Fruit fly (Drosophila melanogaster) whole organism, pupa: ENCODE data around the gene RpS30.

Experiments
- CG10348 ChIP-seq: fragments of 200-800 bp; sonication (Bioruptor generic); IDR thresholded peaks from 2 replicates; pipeline ENCODE4 v1.3.6; 2022; ENCODE audit warnings: missing biosample characterization, missing genetic modification characterization
- CG12605 ChIP-seq: fragments of 200-800 bp; sonication (Bioruptor generic); IDR thresholded peaks from 2 replicates; pipeline ENCODE4 v1.3.6; 2022; ENCODE audit warnings: missing biosample characterization, missing genetic modification characterization
- CG13204 ChIP-seq: fragments of 200-800 bp; sonication (Bioruptor generic); optimal IDR thresholded peaks from 2 replicates; lab custom pipeline; 2018; ENCODE audit warnings: missing biosample characterization, mild to moderate bottlenecking, missing genetic modification characterization, moderate library complexity
- CG14655 ChIP-seq: fragments of 200-800 bp; sonication (Bioruptor generic); optimal IDR thresholded peaks from 3 replicates; lab custom pipeline; 2017; ENCODE audit warnings: mild to moderate bottlenecking, missing biosample characterization, missing genetic modification reagents, missing genetic modification characterization
- CG15710 ChIP-seq: fragments of 200-800 bp; sonication (Bioruptor generic); optimal IDR thresholded peaks from 2 replicates; lab custom pipeline; 2018; ENCODE audit warnings: missing biosample characterization, mild to moderate bottlenecking, missing genetic modification characterization, moderate library complexity
- CG17806 ChIP-seq: fragments of 200-800 bp; sonication (Bioruptor generic); optimal IDR thresholded peaks from 2 replicates; lab custom pipeline; 2018; ENCODE audit warnings: missing biosample characterization, mild to moderate bottlenecking, missing genetic modification characterization, moderate library complexity
- CG32121 ChIP-seq: fragments of 200-800 bp; sonication (Bioruptor generic); IDR thresholded peaks from 2 replicates; pipeline ENCODE4 v1.3.6; 2022; ENCODE audit warnings: missing biosample characterization, missing genetic modification characterization
- CG34367 ChIP-seq: fragments of 200-800 bp; sonication (Bioruptor generic); optimal IDR thresholded peaks from 2 replicates; lab custom pipeline; 2018; ENCODE audit warnings: missing biosample characterization, mild to moderate bottlenecking, missing genetic modification characterization
- CG4496 ChIP-seq: fragments of 200-800 bp; sonication (Bioruptor generic); IDR thresholded peaks from 3 replicates; pipeline ENCODE4 v1.3.6; 2022; ENCODE audit warnings: missing biosample characterization, missing genetic modification characterization
- CG8159 ChIP-seq: fragments of 200-800 bp; sonication (Bioruptor generic); optimal IDR thresholded peaks from 3 replicates; lab custom pipeline; 2018; ENCODE audit warnings: missing biosample characterization, mild to moderate bottlenecking, missing genetic modification characterization, moderate library complexity
- CG8301 ChIP-seq: fragments of 200-800 bp; sonication (Bioruptor generic); optimal IDR thresholded peaks from 2 replicates; lab custom pipeline; 2018; ENCODE audit warnings: missing biosample characterization, mild to moderate bottlenecking, missing genetic modification characterization
- CG9948 ChIP-seq: fragments of 200-800 bp; sonication (Bioruptor generic); optimal IDR thresholded peaks from 2 replicates; lab custom pipeline; 2018; ENCODE audit warnings: missing biosample characterization, mild to moderate bottlenecking, missing genetic modification characterization, moderate library complexity
- D1 ChIP-seq: fragments of 200-800 bp; sonication (Bioruptor generic); optimal IDR thresholded peaks from 2 replicates; lab custom pipeline; 2018; ENCODE audit warnings: missing biosample characterization, mild to moderate bottlenecking, missing genetic modification characterization, moderate library complexity
- EcR ChIP-seq: fragments of 200-800 bp; sonication (Bioruptor generic); optimal IDR thresholded peaks from 3 replicates; lab custom pipeline; 2019; ENCODE audit warnings: missing biosample characterization, missing genetic modification characterization, mild to moderate bottlenecking, moderate library complexity, missing genetic modification reagents
- Ets98B ChIP-seq: fragments of 200-800 bp; sonication (Bioruptor generic); IDR thresholded peaks from 2 replicates; pipeline ENCODE4 v1.3.6; 2022; ENCODE audit warnings: missing biosample characterization, missing genetic modification characterization
- Pif1A ChIP-seq: fragments of 200-800 bp; sonication (Bioruptor generic); optimal IDR thresholded peaks from 3 replicates; lab custom pipeline; 2016; ENCODE audit warnings: missing biosample characterization, missing genetic modification characterization
- Pif1B ChIP-seq: fragments of 200-800 bp; sonication (Bioruptor generic); optimal IDR thresholded peaks from 3 replicates; lab custom pipeline; 2016; ENCODE audit warnings: missing biosample characterization, missing genetic modification characterization
- Snoo ChIP-seq: fragments of 200-800 bp; sonication (Bioruptor generic); optimal IDR thresholded peaks from 3 replicates; lab custom pipeline; 2017; ENCODE audit warnings: missing biosample characterization, mild to moderate bottlenecking, missing genetic modification characterization, inconsistent platforms
- fd96Ca ChIP-seq: fragments of 200-800 bp; sonication (Bioruptor generic); IDR thresholded peaks from 3 replicates; pipeline ENCODE4 v1.3.6; 2022; ENCODE audit warnings: missing biosample characterization, missing genetic modification characterization
- gl ChIP-seq: fragments of 200-800 bp; sonication (Bioruptor generic); optimal IDR thresholded peaks from 2 replicates; lab custom pipeline; 2018; ENCODE audit warnings: missing biosample characterization, mild to moderate bottlenecking, missing genetic modification characterization
- rn ChIP-seq: fragments of 200-800 bp; sonication (Bioruptor generic); IDR thresholded peaks from 2 replicates; pipeline ENCODE4 v1.3.6; 2022; ENCODE audit warnings: missing biosample characterization, missing genetic modification characterization

Gene RpS30

DNA sequence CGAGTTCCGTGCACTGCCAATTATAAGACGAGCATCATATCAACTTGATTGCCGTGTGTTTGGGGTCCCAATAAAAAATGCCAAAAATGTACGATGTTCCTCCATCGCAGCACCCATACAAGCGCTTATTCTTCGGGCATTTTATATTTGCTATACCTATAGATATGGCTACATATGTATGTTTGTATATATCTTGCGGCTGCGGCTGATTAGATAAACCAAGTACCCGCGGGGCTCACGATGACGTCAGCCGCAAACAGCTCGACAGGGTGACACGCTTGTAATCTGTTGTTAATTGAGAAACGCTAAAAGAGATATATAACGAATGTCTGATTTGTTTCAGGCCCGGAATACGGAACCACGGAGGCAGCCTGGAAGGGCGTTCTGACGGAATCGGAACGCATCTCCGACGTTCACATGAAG is 13.1 kb upstream of the RpS30 start:
- TF ChIP-seq CG13204 (no peak), EcR (GFP tag; lab: Kevin White, UChicago) (no peak), Snoo (tag; lab: Kevin White, UChicago) (no peak), Pif1B (no peak), Pif1A (GFP tag; lab: Kevin White, UChicago) (no peak), CG15710 (no peak), CG8159 (tag; lab: Kevin White, UChicago) (no peak), CG9948 (no peak)

DNA sequence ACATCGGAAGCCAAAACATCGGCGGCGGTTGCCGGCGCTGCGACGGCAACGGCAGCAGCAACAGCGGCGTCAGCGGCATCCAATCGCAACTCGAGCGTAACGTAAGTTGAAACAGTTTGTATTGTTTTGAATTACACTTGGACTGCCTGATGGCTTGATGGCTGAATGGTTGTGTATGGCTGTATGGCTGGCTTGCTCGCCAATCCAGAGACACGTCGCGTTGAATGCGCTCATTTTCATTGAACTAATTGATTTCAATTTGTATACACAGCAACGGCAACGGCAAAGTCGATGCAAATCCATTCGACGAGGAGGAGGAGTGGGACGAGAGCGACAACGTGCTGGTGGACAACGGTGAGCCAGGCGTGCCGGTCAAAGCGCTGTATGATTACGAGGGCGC is 11.5 kb upstream of the RpS30 start:
- TF ChIP-seq CG12605 (GFP tag; lab: Robert Waterston, UW), result no peak
- no peak for TF ChIP-seq fd96Ca (GFP tag; lab: Robert Waterston, UW)
- no peak for TF ChIP-seq CG8159 (tag; lab: Kevin White, UChicago)
- TF ChIP-seq rn (GFP tag; lab: Robert Waterston, UW), result no peak
- TF ChIP-seq, all 21 proteins: peak for 0

DNA sequence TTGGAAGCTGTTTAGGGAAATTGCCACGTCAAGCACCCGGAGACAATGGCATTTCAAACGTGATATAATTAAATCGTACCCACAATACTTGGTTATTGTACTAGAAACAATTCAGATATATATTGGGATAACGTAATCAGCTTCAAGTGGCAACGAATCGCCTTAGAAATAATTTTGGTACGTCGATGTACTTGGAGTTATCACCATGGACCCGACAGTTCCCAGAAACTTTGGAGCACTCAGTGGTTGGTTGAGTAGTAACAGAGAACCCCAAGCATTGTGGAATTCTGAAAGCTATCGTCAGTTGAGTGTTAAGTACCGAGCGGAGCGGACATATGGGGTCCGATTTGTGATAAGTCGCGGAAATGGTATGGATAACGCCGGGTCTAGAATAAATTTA is 8.5 kb upstream of the RpS30 start, which contains the start of gene CG15695:
Gene CG15695 (plus strand): TSS at position 301 of the 400 bp plus-strand sequence.
- TF ChIP-seq CG9948 (no peak), Pif1A (GFP tag; lab: Kevin White, UChicago) (no peak), CG32121 (no peak), EcR (GFP tag; lab: Kevin White, UChicago) (no peak), Snoo (tag; lab: Kevin White, UChicago) (no peak), CG17806 (tag; lab: Kevin White, UChicago) (no peak), D1 (tag; lab: Kevin White, UChicago) (no peak), CG8301 (no peak), CG8159 (tag; lab: Kevin White, UChicago) (no peak), CG12605 (GFP tag; lab: Robert Waterston, UW) (no peak), rn (GFP tag; lab: Robert Waterston, UW) (no peak)

DNA sequence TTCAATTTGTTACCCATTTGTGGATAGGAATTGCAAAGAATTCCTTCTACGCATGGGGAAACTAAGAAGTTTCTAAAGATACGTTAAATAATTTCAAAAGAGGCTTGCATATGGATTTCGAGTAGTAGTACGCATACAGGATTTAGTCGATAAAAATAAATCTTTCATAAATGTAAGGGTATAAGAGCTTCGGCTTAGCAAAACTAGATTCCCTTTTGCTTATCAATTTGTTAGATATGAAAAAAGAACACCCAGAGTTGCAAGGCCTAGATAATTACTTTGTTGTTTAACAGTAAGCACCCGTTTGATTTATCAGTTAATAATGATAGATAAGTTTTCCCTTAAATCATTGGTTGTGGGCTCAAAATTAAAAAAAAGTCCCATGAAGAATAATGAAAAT is 4.8 kb upstream of the RpS30 start:
- TF ChIP-seq CG17806 (tag; lab: Kevin White, UChicago), result no peak
- no peak for TF ChIP-seq Ets98B (GFP tag; lab: Robert Waterston, UW)
- TF ChIP-seq Pif1A (GFP tag; lab: Kevin White, UChicago), result no peak
- TF ChIP-seq CG8301, result no peak
- TF ChIP-seq CG34367 (tag; lab: Kevin White, UChicago), result no peak
- TF ChIP-seq rn (GFP tag; lab: Robert Waterston, UW), result no peak
- no peak for TF ChIP-seq CG12605 (GFP tag; lab: Robert Waterston, UW)
- TF ChIP-seq CG13204, result no peak
- no peak for TF ChIP-seq gl (tag; lab: Kevin White, UChicago)
- no peak for TF ChIP-seq CG4496 (GFP tag; lab: Robert Waterston, UW)
- no peak for TF ChIP-seq D1 (tag; lab: Kevin White, UChicago)
- no peak for TF ChIP-seq CG15710
- no peak for TF ChIP-seq CG10348 (GFP tag; lab: Robert Waterston, UW)
- TF ChIP-seq fd96Ca (GFP tag; lab: Robert Waterston, UW), result no peak
- TF ChIP-seq Snoo (tag; lab: Kevin White, UChicago), result no peak
- no peak for TF ChIP-seq CG8159 (tag; lab: Kevin White, UChicago)
- no peak for TF ChIP-seq EcR (GFP tag; lab: Kevin White, UChicago)
- no peak for TF ChIP-seq CG9948

DNA sequence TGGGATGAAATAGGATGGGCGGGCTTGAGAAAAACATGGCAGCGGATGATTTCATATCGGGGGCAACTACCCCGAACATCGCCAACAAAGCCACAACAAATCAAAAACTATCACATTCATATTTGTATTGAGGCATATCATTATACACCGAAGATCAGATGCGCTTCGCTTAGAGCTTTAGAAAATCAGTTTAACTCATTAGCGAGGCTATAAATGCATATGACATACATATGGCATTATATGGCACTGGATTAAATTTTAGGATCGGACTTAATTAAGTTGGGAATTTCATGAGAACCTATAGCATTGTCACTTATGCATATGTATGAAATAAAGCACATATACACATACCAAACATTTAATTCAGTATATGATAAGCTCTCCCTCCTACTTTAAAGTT is 4.0 kb upstream of the RpS30 start:
- no peak for TF ChIP-seq CG8159 (tag; lab: Kevin White, UChicago)
- TF ChIP-seq CG14655 (GFP tag; lab: Kevin White, UChicago), result no peak
- no peak for TF ChIP-seq CG17806 (tag; lab: Kevin White, UChicago)
- no peak for TF ChIP-seq CG34367 (tag; lab: Kevin White, UChicago)
- TF ChIP-seq CG8301, result no peak
- TF ChIP-seq EcR (GFP tag; lab: Kevin White, UChicago), result no peak
- TF ChIP-seq Snoo (tag; lab: Kevin White, UChicago), result no peak
- TF ChIP-seq CG4496 (GFP tag; lab: Robert Waterston, UW), result no peak
- TF ChIP-seq CG10348 (GFP tag; lab: Robert Waterston, UW), result no peak
- no peak for TF ChIP-seq CG15710
- no peak for TF ChIP-seq CG32121
- TF ChIP-seq, all 21 proteins: peak for 0

DNA sequence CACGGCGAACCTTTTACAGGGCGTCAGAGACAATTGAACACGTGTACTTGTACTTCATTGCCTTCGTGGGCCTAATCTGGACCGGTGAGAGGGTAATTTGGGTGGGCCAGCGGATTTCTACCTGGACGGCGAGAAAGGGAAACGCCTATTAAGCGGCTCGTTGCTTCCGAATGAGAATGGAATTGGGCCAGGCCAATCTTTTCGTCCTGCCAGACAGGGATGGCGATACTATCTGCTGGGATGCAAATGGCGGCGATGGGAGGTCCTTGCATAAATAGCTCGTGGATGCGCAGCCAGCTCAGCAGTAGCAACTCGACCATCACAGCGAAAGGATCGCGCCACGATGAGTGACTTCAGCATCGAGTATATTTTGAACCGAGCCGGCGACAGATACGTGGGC is 3.5 kb upstream of the RpS30 start, which contains the start of gene CG15696:
Gene CG15696 (plus strand): TSS at position 301 of the 400 bp plus-strand sequence.
- TF ChIP-seq CG10348 (GFP tag; lab: Robert Waterston, UW), result no peak
- TF ChIP-seq Snoo (tag; lab: Kevin White, UChicago), result no peak
- TF ChIP-seq CG8301, result no peak
- no peak for TF ChIP-seq fd96Ca (GFP tag; lab: Robert Waterston, UW)
- no peak for TF ChIP-seq CG32121
- no peak for TF ChIP-seq CG13204
- no peak for TF ChIP-seq Pif1B
- no peak for TF ChIP-seq CG8159 (tag; lab: Kevin White, UChicago)
- no peak for TF ChIP-seq CG15710
- no peak for TF ChIP-seq CG9948
- no peak for TF ChIP-seq EcR (GFP tag; lab: Kevin White, UChicago)
- TF ChIP-seq rn (GFP tag; lab: Robert Waterston, UW), result no peak
- no peak for TF ChIP-seq Ets98B (GFP tag; lab: Robert Waterston, UW)
- TF ChIP-seq CG14655 (GFP tag; lab: Kevin White, UChicago), result no peak
- TF ChIP-seq D1 (tag; lab: Kevin White, UChicago), result no peak

DNA sequence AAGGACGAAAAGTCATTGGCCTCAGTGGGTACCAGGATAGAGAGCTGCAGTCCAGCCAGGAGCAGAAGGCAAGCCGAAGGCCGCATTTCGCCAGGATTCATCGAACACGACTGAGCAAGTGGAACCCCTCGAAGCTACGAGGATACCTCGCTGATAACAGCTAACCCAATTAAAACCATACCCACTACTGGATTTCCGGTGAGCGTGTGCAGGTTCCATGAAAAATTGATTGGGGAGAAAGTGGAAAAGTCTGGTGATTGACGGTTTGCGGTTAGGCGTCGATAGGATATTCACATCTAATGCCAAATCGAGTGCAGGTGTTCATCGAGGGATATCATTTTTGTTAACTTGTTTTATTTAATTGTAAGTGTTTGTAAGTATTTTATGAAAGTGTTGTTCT is 9.5 kb downstream of the RpS30 start, which contains the start of gene Ir93a:
Gene Ir93a (minus strand): TSS at position 101 of the 400 bp plus-strand sequence.
- TF ChIP-seq CG13204, result no peak
- no peak for TF ChIP-seq D1 (tag; lab: Kevin White, UChicago)
- TF ChIP-seq CG9948, result no peak
- no peak for TF ChIP-seq CG15710
- no peak for TF ChIP-seq fd96Ca (GFP tag; lab: Robert Waterston, UW)
- no peak for TF ChIP-seq Snoo (tag; lab: Kevin White, UChicago)
- no peak for TF ChIP-seq CG8301
- TF ChIP-seq CG4496 (GFP tag; lab: Robert Waterston, UW), result no peak
- no peak for TF ChIP-seq Pif1A (GFP tag; lab: Kevin White, UChicago)
- no peak for TF ChIP-seq Ets98B (GFP tag; lab: Robert Waterston, UW)
- TF ChIP-seq CG14655 (GFP tag; lab: Kevin White, UChicago), result no peak
